Fruit fly (Drosophila melanogaster) whole organism, prepupa: ENCODE measurements around the gene Ser.

ENCODE experiments used
- Blimp-1 ChIP-seq: fragments of 200-800 bp; sonication (Bioruptor generic); optimal IDR thresholded peaks from 3 replicates; lab custom pipeline; 2017; ENCODE audit warnings: missing biosample characterization, missing genetic modification characterization, mild to moderate bottlenecking, moderate library complexity, missing genetic modification reagents
- CG10631 ChIP-seq: fragments of 200-800 bp; sonication (Bioruptor generic); optimal IDR thresholded peaks from 2 replicates; lab custom pipeline; 2016; ENCODE audit warnings: missing biosample characterization, missing genetic modification characterization
- CG10669 ChIP-seq: fragments of 200-800 bp; sonication (Bioruptor generic); optimal IDR thresholded peaks from 3 replicates; lab custom pipeline; 2018; ENCODE audit warnings: missing biosample characterization, mild to moderate bottlenecking, missing genetic modification characterization, moderate library complexity
- CG11294 ChIP-seq: fragments of 200-800 bp; sonication (Bioruptor generic); IDR thresholded peaks from 2 replicates; pipeline ENCODE4 v1.3.6; 2022; ENCODE audit warnings: missing biosample characterization, missing genetic modification characterization
- CG11762 ChIP-seq: fragments of 200-800 bp; sonication (Bioruptor generic); optimal IDR thresholded peaks from 3 replicates; lab custom pipeline; 2016; ENCODE audit warnings: missing biosample characterization, missing genetic modification characterization; ENCODE audit not compliant: insufficient read depth
- CG11902 ChIP-seq: fragments of 200-800 bp; sonication (Bioruptor generic); optimal IDR thresholded peaks from 3 replicates; lab custom pipeline; 2016; ENCODE audit warnings: missing biosample characterization, missing genetic modification characterization
- CG15336 ChIP-seq: fragments of 200-800 bp; sonication (Bioruptor generic); IDR thresholded peaks from 2 replicates; pipeline ENCODE4 v1.3.6; 2022; ENCODE audit warnings: missing biosample characterization, missing genetic modification characterization
- CG3032 ChIP-seq: fragments of 200-800 bp; optimal IDR thresholded peaks from 2 replicates; lab custom pipeline; 2019; ENCODE audit warnings: missing biosample characterization, mild to moderate bottlenecking, missing genetic modification characterization, moderate library complexity
- CG31627 ChIP-seq: fragments of 200-800 bp; sonication (Bioruptor generic); optimal IDR thresholded peaks from 3 replicates; lab custom pipeline; 2016; ENCODE audit warnings: missing biosample characterization, missing genetic modification characterization
- CG32006 ChIP-seq: fragments of 200-800 bp; sonication (Bioruptor generic); optimal IDR thresholded peaks from 3 replicates; lab custom pipeline; 2017; ENCODE audit warnings: missing biosample characterization, mild to moderate bottlenecking, missing genetic modification characterization
- CG6276 ChIP-seq: fragments of 200-800 bp; sonication (Bioruptor generic); optimal IDR thresholded peaks from 2 replicates; lab custom pipeline; 2017; ENCODE audit warnings: missing biosample characterization, mild to moderate bottlenecking, missing genetic modification characterization
- CG6808 ChIP-seq: fragments of 200-800 bp; sonication (Bioruptor generic); optimal IDR thresholded peaks from 3 replicates; lab custom pipeline; 2017; ENCODE audit warnings: missing biosample characterization, missing genetic modification characterization, mild to moderate bottlenecking, moderate library complexity, missing genetic modification reagents
- CG6854 ChIP-seq: fragments of 200-800 bp; sonication (Bioruptor generic); optimal IDR thresholded peaks from 2 replicates; lab custom pipeline; 2017; ENCODE audit warnings: missing biosample characterization, mild to moderate bottlenecking, missing genetic modification characterization
- CG8119 ChIP-seq: fragments of 200-800 bp; sonication (Bioruptor generic); IDR thresholded peaks from 3 replicates; pipeline ENCODE4 v1.3.6; 2022; ENCODE audit warnings: missing biosample characterization, missing genetic modification characterization
- CG8319 ChIP-seq: fragments of 200-800 bp; sonication (Bioruptor generic); optimal IDR thresholded peaks from 3 replicates; lab custom pipeline; 2016; ENCODE audit warnings: missing biosample characterization, missing genetic modification characterization
- CG8632 ChIP-seq: fragments of 200-800 bp; sonication (Bioruptor generic); optimal IDR thresholded peaks from 3 replicates; lab custom pipeline; 2016; ENCODE audit warnings: missing biosample characterization, missing genetic modification characterization
- CG9139 ChIP-seq: fragments of 200-800 bp; sonication (Bioruptor generic); optimal IDR thresholded peaks from 3 replicates; lab custom pipeline; 2017; ENCODE audit warnings: missing biosample characterization, mild to moderate bottlenecking, missing genetic modification characterization
- Eip75B ChIP-seq: fragments of 200-800 bp; sonication (Bioruptor generic); optimal IDR thresholded peaks from 3 replicates; lab custom pipeline; 2016; ENCODE audit warnings: missing biosample characterization, missing genetic modification characterization
- Eip78C ChIP-seq: fragments of 200-800 bp; sonication (Bioruptor generic); peaks from one replicate; lab custom pipeline; 2016; ENCODE audit warnings: missing biosample characterization, missing genetic modification characterization
- Eip93F ChIP-seq: fragments of 200-800 bp; sonication (Bioruptor generic); optimal IDR thresholded peaks from 2 replicates; lab custom pipeline; 2016; ENCODE audit warnings: missing biosample characterization, mild to moderate bottlenecking, missing genetic modification characterization
- Ets21C ChIP-seq: fragments of 200-800 bp; sonication (Bioruptor generic); optimal IDR thresholded peaks from 3 replicates; lab custom pipeline; 2016; ENCODE audit warnings: missing biosample characterization, missing genetic modification characterization
- Ets96B ChIP-seq: fragments of 200-800 bp; optimal IDR thresholded peaks from 2 replicates; lab custom pipeline; 2019; ENCODE audit warnings: missing biosample characterization, mild to moderate bottlenecking, missing genetic modification characterization, moderate library complexity
- Gug ChIP-seq: fragments of 200-800 bp; sonication (Bioruptor generic); IDR thresholded peaks from 2 replicates; pipeline ENCODE4 v1.3.6; 2022; ENCODE audit warnings: missing biosample characterization, missing genetic modification characterization
- Hr38 ChIP-seq: sonication (Bioruptor generic); optimal IDR thresholded peaks from 2 replicates; lab custom pipeline; 2016; ENCODE audit warnings: missing biosample characterization, missing genetic modification characterization
- Hr39 ChIP-seq: fragments of 200-800 bp; sonication (Bioruptor generic); optimal IDR thresholded peaks from 2 replicates; lab custom pipeline; 2016; ENCODE audit warnings: missing biosample characterization, missing genetic modification characterization
- Hr4 ChIP-seq: fragments of 200-800 bp; sonication (Bioruptor generic); optimal IDR thresholded peaks from 3 replicates; lab custom pipeline; 2016; ENCODE audit warnings: missing biosample characterization, missing genetic modification characterization
- Lpt ChIP-seq: fragments of 200-800 bp; sonication (Bioruptor generic); optimal IDR thresholded peaks from 3 replicates; lab custom pipeline; 2016; ENCODE audit warnings: missing biosample characterization, missing genetic modification characterization
- Met ChIP-seq: fragments of 200-800 bp; sonication (Bioruptor generic); optimal IDR thresholded peaks from 3 replicates; lab custom pipeline; 2016; ENCODE audit warnings: missing biosample characterization, missing genetic modification characterization
- OdsH ChIP-seq: fragments of 200-800 bp; sonication (Bioruptor generic); optimal IDR thresholded peaks from 3 replicates; lab custom pipeline; 2016; ENCODE audit warnings: missing biosample characterization, missing genetic modification characterization
- Smox ChIP-seq: fragments of 200-800 bp; sonication (Bioruptor generic); optimal IDR thresholded peaks from 3 replicates; lab custom pipeline; 2016; ENCODE audit warnings: missing biosample characterization, missing genetic modification characterization
- Sox102F ChIP-seq: fragments of 200-800 bp; sonication (Bioruptor generic); optimal IDR thresholded peaks from 2 replicates; lab custom pipeline; 2016; ENCODE audit warnings: missing biosample characterization, mild to moderate bottlenecking, missing genetic modification characterization
- Sox14 ChIP-seq: fragments of 200-800 bp; sonication (Bioruptor generic); optimal IDR thresholded peaks from 3 replicates; lab custom pipeline; 2016; ENCODE audit warnings: missing biosample characterization, missing genetic modification characterization
- Sox15 ChIP-seq: fragments of 200-800 bp; sonication (Bioruptor generic); optimal IDR thresholded peaks from 3 replicates; lab custom pipeline; 2016; ENCODE audit warnings: missing biosample characterization, missing genetic modification characterization
- achi ChIP-seq: fragments of 200-800 bp; sonication (Bioruptor generic); optimal IDR thresholded peaks from 3 replicates; lab custom pipeline; 2016; ENCODE audit warnings: missing biosample characterization, missing genetic modification characterization
- eg ChIP-seq: fragments of 200-800 bp; sonication (Bioruptor generic); IDR thresholded peaks from 3 replicates; pipeline ENCODE4 v1.3.6; 2022; ENCODE audit warnings: missing biosample characterization, missing genetic modification characterization
- esn ChIP-seq: fragments of 200-800 bp; sonication (Bioruptor generic); optimal IDR thresholded peaks from 2 replicates; lab custom pipeline; 2016; ENCODE audit warnings: missing biosample characterization, mild to moderate bottlenecking, missing genetic modification characterization, moderate library complexity
- fd85E ChIP-seq: fragments of 200-800 bp; sonication (Bioruptor generic); optimal IDR thresholded peaks from 3 replicates; lab custom pipeline; 2016; ENCODE audit warnings: missing biosample characterization, missing genetic modification characterization
- fkh ChIP-seq: fragments of 200-800 bp; sonication (Bioruptor generic); optimal IDR thresholded peaks from 3 replicates; lab custom pipeline; 2017; ENCODE audit warnings: missing biosample characterization, mild to moderate bottlenecking, missing genetic modification characterization, moderate library complexity
- lz ChIP-seq: fragments of 200-800 bp; sonication (Bioruptor generic); optimal IDR thresholded peaks from 3 replicates; lab custom pipeline; 2016; ENCODE audit warnings: missing biosample characterization, missing genetic modification characterization
- net ChIP-seq: fragments of 200-800 bp; sonication (Bioruptor generic); optimal IDR thresholded peaks from 3 replicates; lab custom pipeline; 2016; ENCODE audit warnings: missing biosample characterization, missing genetic modification characterization
- pdm3 ChIP-seq: fragments of 200-800 bp; sonication (Bioruptor generic); optimal IDR thresholded peaks from 3 replicates; lab custom pipeline; 2016; ENCODE audit warnings: missing biosample characterization, missing genetic modification characterization
- salr ChIP-seq, 2 experiments: fragments of 200-800 bp; sonication (Bioruptor generic); optimal IDR thresholded peaks; 3 replicates each; lab custom pipeline; 2016 to 2018; ENCODE audit warnings: missing biosample characterization in 2 of 2, missing genetic modification characterization in 2 of 2, mild to moderate bottlenecking in 1 of 2
- spab ChIP-seq: fragments of 200-800 bp; sonication (Bioruptor generic); optimal IDR thresholded peaks from 2 replicates; lab custom pipeline; 2017; ENCODE audit warnings: missing biosample characterization, mild to moderate bottlenecking, missing genetic modification characterization, missing genetic modification reagents
- ss ChIP-seq, 2 experiments: fragments of 200-800 bp; sonication (Bioruptor generic); optimal IDR thresholded peaks; 2 replicates in 1 of 2; 3 replicates in 1 of 2; lab custom pipeline; 2017 to 2018; ENCODE audit warnings: mild to moderate bottlenecking in 2 of 2, missing biosample characterization in 2 of 2, missing genetic modification characterization in 2 of 2, moderate library complexity in 1 of 2
- svp ChIP-seq: fragments of 200-800 bp; sonication (Bioruptor generic); peaks from one replicate; lab custom pipeline; 2016; ENCODE audit warnings: missing biosample characterization, missing genetic modification characterization
- topi ChIP-seq: fragments of 200-800 bp; sonication (Bioruptor generic); optimal IDR thresholded peaks from 3 replicates; lab custom pipeline; 2016; ENCODE audit warnings: missing biosample characterization, missing genetic modification characterization
- vri ChIP-seq: fragments of 200-800 bp; sonication (Bioruptor generic); optimal IDR thresholded peaks from 3 replicates; lab custom pipeline; 2016; ENCODE audit warnings: missing biosample characterization, mild to moderate bottlenecking, missing genetic modification characterization

Ser gene

DNA sequence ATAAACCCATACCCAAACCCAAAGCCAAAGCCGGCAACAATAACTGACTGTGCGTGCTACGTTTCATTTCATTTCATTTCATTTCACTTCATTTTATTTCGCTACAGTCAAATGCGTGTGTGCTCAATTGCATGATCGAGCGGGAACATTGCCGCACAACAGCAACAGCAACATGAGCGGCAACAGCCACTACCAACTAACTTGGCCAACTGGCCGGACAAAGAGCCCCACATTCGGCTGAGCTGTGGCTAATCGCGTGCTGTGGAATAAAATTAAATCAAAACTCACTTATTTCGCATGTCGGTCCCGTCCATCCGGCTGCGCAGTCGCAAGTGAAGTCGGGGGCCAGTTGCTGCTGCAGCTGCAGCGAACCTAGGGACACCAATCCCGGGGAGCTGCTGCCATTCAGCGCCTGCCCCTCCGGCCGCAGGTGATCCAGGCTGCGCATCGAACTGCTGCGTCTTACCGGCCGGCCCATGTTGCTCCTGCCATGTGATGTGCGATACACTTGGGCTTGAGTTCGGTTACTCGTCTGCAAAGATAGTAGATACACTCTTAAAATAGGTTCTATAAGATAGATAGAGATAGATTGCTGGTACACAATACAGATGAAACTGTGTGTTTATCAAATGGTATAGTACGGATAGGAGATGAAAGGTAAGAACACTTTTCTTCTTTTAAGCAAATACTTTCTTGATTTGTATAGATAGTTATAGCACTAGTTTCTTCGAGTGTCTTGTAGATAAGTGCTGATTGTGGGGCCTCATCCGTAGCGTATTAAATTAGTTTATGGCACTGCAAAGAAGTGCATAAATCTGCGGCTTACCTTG lies 15.3 kb downstream of the Ser start (continued):
- TF ChIP-seq Lpt (GFP tag; lab: Kevin White, UChicago): no peak
- TF ChIP-seq CG8119: peak; percentile 60; the same call in 2 of the 3 replicates
- peak; percentile 3 for TF ChIP-seq net (GFP tag; lab: Kevin White, UChicago)
- TF ChIP-seq CG6276 (GFP tag; lab: Kevin White, UChicago): no peak
- peak; percentile 73 for TF ChIP-seq CG6808
- peak; percentile 39 for TF ChIP-seq Sox14 (GFP tag; lab: Kevin White, UChicago)
- TF ChIP-seq CG31627 (GFP tag; lab: Kevin White, UChicago): no peak
- peak; percentile 69 for TF ChIP-seq Ets96B (tag; lab: Kevin White, UChicago)
- no peak for TF ChIP-seq Hr39 (GFP tag; lab: Kevin White, UChicago)
- TF ChIP-seq CG8319 (GFP tag; lab: Kevin White, UChicago): no peak
- peak; percentile 19 for TF ChIP-seq CG9139 (GFP tag; lab: Kevin White, UChicago)
- TF ChIP-seq CG11762: no peak
- peak; percentile 66 for TF ChIP-seq CG10631 (GFP tag; lab: Kevin White, UChicago)
- TF ChIP-seq OdsH (GFP tag; lab: Kevin White, UChicago): peak; percentile 22
- no peak for TF ChIP-seq Ets21C
- no peak for TF ChIP-seq Blimp-1 (GFP tag; lab: Kevin White, UChicago)
- TF ChIP-seq Hr38 (GFP tag; lab: Kevin White, UChicago): no peak

- TF ChIP-seq OdsH (GFP tag; lab: Kevin White, UChicago) (peak; percentile 50), Gug (GFP tag; lab: Robert Waterston, UW) (no peak), CG11294 (no peak), Lpt (GFP tag; lab: Kevin White, UChicago) (no peak), CG11762 (no peak), spab (GFP tag; lab: Kevin White, UChicago) (peak; percentile 43), CG11902 (no peak), CG8632 (GFP tag; lab: Kevin White, UChicago) (peak; percentile 16), Eip75B (peak; percentile 24), Sox102F (GFP tag; lab: Kevin White, UChicago) (no peak), ss (GFP tag; optimal IDR thresholded peaks at IDR 0.05; lab: Kevin White, UChicago) (peak; percentile 31 to 76), Eip78C (GFP tag; lab: Kevin White, UChicago) (peak; percentile 75), fkh (GFP tag; lab: Kevin White, UChicago) (no peak), eg (GFP tag; lab: Robert Waterston, UW) (no peak), CG3032 (peak; percentile 54), achi (GFP tag; lab: Kevin White, UChicago) (peak; percentile 51), CG6854 (GFP tag; lab: Kevin White, UChicago) (peak; percentile 33), Eip93F (GFP tag; lab: Kevin White, UChicago) (no peak), Met (peak; percentile 39), vri (GFP tag; lab: Kevin White, UChicago) (peak; percentile 7), Sox15 (GFP tag; lab: Kevin White, UChicago) (no peak), topi (GFP tag; lab: Kevin White, UChicago) (peak; percentile 2), svp (GFP tag; lab: Kevin White, UChicago) (peak; percentile 62), CG8119 (no peak), Hr4 (GFP tag; lab: Kevin White, UChicago) (no peak), CG8319 (GFP tag; lab: Kevin White, UChicago) (no peak), salr (GFP tag; optimal IDR thresholded peaks at IDR 0.05; lab: Kevin White, UChicago) (peak in 1 of 2 experiments; percentile 14), lz (GFP tag; lab: Kevin White, UChicago) (peak; percentile 13), CG6276 (GFP tag; lab: Kevin White, UChicago) (no peak), Sox14 (GFP tag; lab: Kevin White, UChicago) (no peak), CG6808 (peak; percentile 50), CG10631 (GFP tag; lab: Kevin White, UChicago) (peak; percentile 55), fd85E (GFP tag; lab: Kevin White, UChicago) (no peak), CG10669 (peak; percentile 29), CG31627 (GFP tag; lab: Kevin White, UChicago) (no peak), esn (peak; percentile 47), Ets96B (tag; lab: Kevin White, UChicago) (peak; percentile 62), Hr39 (GFP tag; lab: Kevin White, UChicago) (no peak), CG32006 (GFP tag; lab: Kevin White, UChicago) (peak; percentile 17), Smox (GFP tag; lab: Kevin White, UChicago) (no peak), pdm3 (GFP tag; lab: Kevin White, UChicago) (no peak), CG15336 (GFP tag; lab: Robert Waterston, UW) (peak; percentile 48; the same call in 1 of the 2 replicates)
These were observed 16.5 kb downstream of the Ser start for dm6 chr3R:27177567-27177966.
